Fruit fly (Drosophila melanogaster) whole organism, embryonic: ENCODE measurements around the gene r-cup.

Experiments used
- CG15011 ChIP-seq: fragments of 200-800 bp; sonication (Bioruptor generic); optimal IDR thresholded peaks from 3 replicates; lab custom pipeline; 2018; ENCODE audit warnings: missing biosample characterization, mild to moderate bottlenecking, missing genetic modification characterization
- CG15479 ChIP-seq: fragments of 200-800 bp; sonication (Bioruptor generic); optimal IDR thresholded peaks from 3 replicates; lab custom pipeline; 2019; ENCODE audit warnings: missing biosample characterization, mild to moderate bottlenecking, missing genetic modification characterization, moderate library complexity
- CG43689 ChIP-seq: fragments of 200-800 bp; sonication (Bioruptor generic); IDR thresholded peaks from 2 replicates; pipeline ENCODE4 v1.3.6; 2022; ENCODE audit warnings: missing biosample characterization, missing genetic modification characterization

DNA sequence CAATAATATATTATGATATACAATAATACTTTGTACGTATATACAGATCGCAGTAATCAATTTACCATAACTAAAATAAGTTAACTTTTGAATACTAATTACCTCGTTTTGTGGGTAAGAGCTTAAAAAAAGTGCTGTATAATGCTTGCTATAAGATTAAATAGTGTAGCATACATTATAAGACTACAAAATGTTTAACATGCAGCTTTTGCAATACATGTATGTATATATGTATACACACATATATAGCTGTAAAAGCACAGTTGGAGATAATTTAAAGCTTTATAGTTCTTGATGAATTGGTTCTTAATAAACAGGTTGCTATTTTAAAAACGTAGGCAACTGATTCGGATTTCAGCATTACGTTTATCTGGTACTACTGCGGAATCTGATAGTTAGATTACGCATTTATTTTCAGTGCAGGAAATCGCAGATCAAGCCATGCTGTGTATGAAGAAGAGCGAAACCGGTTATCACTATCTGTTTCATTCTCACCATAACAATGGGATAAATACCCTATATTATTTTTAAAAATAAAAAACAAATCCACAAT is 18.7 kb upstream of the r-cup start:
- TF ChIP-seq CG15479 (GFP tag; lab: Kevin White, UChicago) (no peak), CG15011 (GFP tag; lab: Kevin White, UChicago) (no peak), CG43689 (GFP tag; lab: Robert Waterston, UW) (no peak)
